Worm (Caenorhabditis elegans): ENCODE results near the gene alp-1.

Gene alp-1

ce11 chrIV:8881181-8881580, 28.9 kb downstream of the alp-1 start, which contains the start of gene C09G9.8:
C09G9.8 (plus strand) TSS chrIV:8881481.
- no peak for TF ChIP-seq pes-1 (GFP tag; IDR thresholded peaks at IDR 0.05)

ce11 chrIV:8886228-8886627, 33.9 kb downstream of the alp-1 start, which contains the start of gene C09G9.5:
C09G9.5 (plus strand) TSS chrIV:8886528.
- no peak for TF ChIP-seq tbx-37 (GFP tag; conservative IDR thresholded peaks at IDR 0.05)
- no peak for TF ChIP-seq hmg-4 (GFP tag; optimal IDR thresholded peaks at IDR 0.05)
- no peak for TF ChIP-seq flt-1 (GFP tag; IDR thresholded peaks at IDR 0.05)
- no peak for TF ChIP-seq scrt-1 (GFP tag; IDR thresholded peaks at IDR 0.05)
- TF ChIP-seq ceh-13 (GFP tag; optimal IDR thresholded peaks at IDR 0.05): no peak
- no peak for TF ChIP-seq pes-1 (GFP tag; IDR thresholded peaks at IDR 0.05)
- TF ChIP-seq aly-1 (tag; optimal IDR thresholded peaks at IDR 0.05): no peak
- TF ChIP-seq B0310.2 (tag; optimal IDR thresholded peaks at IDR 0.05): no peak
- TF ChIP-seq sea-1 (GFP tag; conservative IDR thresholded peaks at IDR 0.05): no peak
- TF ChIP-seq hmbx-1 (tag; optimal IDR thresholded peaks at IDR 0.05): no peak
- no peak for TF ChIP-seq hnd-1 (tag; optimal IDR thresholded peaks at IDR 0.05)
- no peak for TF ChIP-seq tbx-11 (GFP tag; IDR thresholded peaks at IDR 0.05)
- no peak for TF ChIP-seq ama-1 (optimal IDR thresholded peaks at IDR 0.05)
- no peak for TF ChIP-seq F13C5.2 (tag; optimal IDR thresholded peaks at IDR 0.05)
- TF ChIP-seq tra-4 (tag; optimal IDR thresholded peaks at IDR 0.05): no peak
- no peak for TF ChIP-seq ceh-36 (tag; optimal IDR thresholded peaks at IDR 0.05)

ce11 chrIV:8888525-8889026, 36.3 kb downstream of the alp-1 start, which contains the start of gene oma-1:
oma-1 (plus strand) TSS chrIV:8888976.
- TF ChIP-seq sea-1 (GFP tag; conservative IDR thresholded peaks at IDR 0.05): no peak

- TF ChIP-seq hnd-1 (tag; optimal IDR thresholded peaks at IDR 0.05): no peak
- TF ChIP-seq aly-1 (tag; optimal IDR thresholded peaks at IDR 0.05): no peak
- no peak for TF ChIP-seq ceh-13 (GFP tag; optimal IDR thresholded peaks at IDR 0.05)
- no peak for TF ChIP-seq flt-1 (GFP tag; IDR thresholded peaks at IDR 0.05)
- no peak for TF ChIP-seq tra-4 (tag; optimal IDR thresholded peaks at IDR 0.05)
Observed at ce11 chrIV:8891131-8891530, 38.8 kb downstream of the alp-1 start, which contains the start of gene spr-2. spr-2 (plus strand) TSS chrIV:8891462.

ce11 chrIV:8892558-8892957, 40.3 kb downstream of the alp-1 start, which contains the start of gene C27B7.2:
C27B7.2 (plus strand) TSS chrIV:8892858.
- no peak for TF ChIP-seq ets-7 (tag; optimal IDR thresholded peaks at IDR 0.05)
- TF ChIP-seq F13C5.2 (tag; optimal IDR thresholded peaks at IDR 0.05): no peak
- TF ChIP-seq ceh-36 (tag; optimal IDR thresholded peaks at IDR 0.05): no peak
- no peak for TF ChIP-seq aly-1 (tag; optimal IDR thresholded peaks at IDR 0.05)
- TF ChIP-seq pes-1 (GFP tag; IDR thresholded peaks at IDR 0.05): no peak
- TF ChIP-seq sea-1 (GFP tag; conservative IDR thresholded peaks at IDR 0.05): no peak
- no peak for TF ChIP-seq ceh-13 (GFP tag; optimal IDR thresholded peaks at IDR 0.05)
- TF ChIP-seq B0310.2 (tag; optimal IDR thresholded peaks at IDR 0.05): no peak
- TF ChIP-seq scrt-1 (GFP tag; IDR thresholded peaks at IDR 0.05): no peak
- TF ChIP-seq hmg-4 (GFP tag; optimal IDR thresholded peaks at IDR 0.05): no peak
- TF ChIP-seq hnd-1 (tag; optimal IDR thresholded peaks at IDR 0.05): no peak
- TF ChIP-seq flt-1 (GFP tag; IDR thresholded peaks at IDR 0.05): no peak
- no peak for TF ChIP-seq ama-1 (optimal IDR thresholded peaks at IDR 0.05)
- no peak for TF ChIP-seq tbx-37 (GFP tag; conservative IDR thresholded peaks at IDR 0.05)
- no peak for TF ChIP-seq hmbx-1 (tag; optimal IDR thresholded peaks at IDR 0.05)
- TF ChIP-seq tbx-11 (GFP tag; IDR thresholded peaks at IDR 0.05): no peak
- TF ChIP-seq tra-4 (tag; optimal IDR thresholded peaks at IDR 0.05): no peak

ce11 chrIV:8893746-8894145, 41.5 kb downstream of the alp-1 start, which contains the start of gene rad-54.L2:
rad-54.L2 (plus strand) TSS chrIV:8894077.
- TF ChIP-seq ceh-36 (tag; optimal IDR thresholded peaks at IDR 0.05) (no peak), F13C5.2 (tag; optimal IDR thresholded peaks at IDR 0.05) (peak; percentile 7)

- TF ChIP-seq ets-7 (tag; optimal IDR thresholded peaks at IDR 0.05) (no peak), hmg-4 (GFP tag; optimal IDR thresholded peaks at IDR 0.05) (no peak), hnd-1 (tag; optimal IDR thresholded peaks at IDR 0.05) (no peak), hmbx-1 (tag; optimal IDR thresholded peaks at IDR 0.05) (no peak), B0310.2 (tag; optimal IDR thresholded peaks at IDR 0.05) (no peak), ceh-13 (GFP tag; optimal IDR thresholded peaks at IDR 0.05) (no peak), F13C5.2 (tag; optimal IDR thresholded peaks at IDR 0.05) (no peak), tbx-11 (GFP tag; IDR thresholded peaks at IDR 0.05) (no peak), ama-1 (optimal IDR thresholded peaks at IDR 0.05) (no peak), ceh-36 (tag; optimal IDR thresholded peaks at IDR 0.05) (no peak), flt-1 (GFP tag; IDR thresholded peaks at IDR 0.05) (no peak), pes-1 (GFP tag; IDR thresholded peaks at IDR 0.05) (no peak)
Observed at ce11 chrIV:8901346-8901745, 49.1 kb downstream of the alp-1 start, which contains the start of gene C27B7.5. C27B7.5 (plus strand) TSS chrIV:8901646.

ce11 chrIV:8906164-8906563, 53.9 kb downstream of the alp-1 start, which contains the start of gene C27B7.6:
C27B7.6 (minus strand) TSS chrIV:8906345.
- TF ChIP-seq tra-4 (tag; optimal IDR thresholded peaks at IDR 0.05) (no peak), ceh-36 (tag; optimal IDR thresholded peaks at IDR 0.05) (no peak), F13C5.2 (tag; optimal IDR thresholded peaks at IDR 0.05) (no peak), aly-1 (tag; optimal IDR thresholded peaks at IDR 0.05) (no peak), tbx-11 (GFP tag; IDR thresholded peaks at IDR 0.05) (no peak), hnd-1 (tag; optimal IDR thresholded peaks at IDR 0.05) (no peak), pes-1 (GFP tag; IDR thresholded peaks at IDR 0.05) (no peak), B0310.2 (tag; optimal IDR thresholded peaks at IDR 0.05) (no peak), hmbx-1 (tag; optimal IDR thresholded peaks at IDR 0.05) (no peak), scrt-1 (GFP tag; IDR thresholded peaks at IDR 0.05) (no peak), ama-1 (optimal IDR thresholded peaks at IDR 0.05) (no peak), tbx-37 (GFP tag; conservative IDR thresholded peaks at IDR 0.05) (no peak), sea-1 (GFP tag; conservative IDR thresholded peaks at IDR 0.05) (no peak)

Measured in whole organism, early embryonic.